Fruit fly (Drosophila melanogaster): ENCODE data around the gene Dnaaf4.

Dnaaf4 gene

DNA sequence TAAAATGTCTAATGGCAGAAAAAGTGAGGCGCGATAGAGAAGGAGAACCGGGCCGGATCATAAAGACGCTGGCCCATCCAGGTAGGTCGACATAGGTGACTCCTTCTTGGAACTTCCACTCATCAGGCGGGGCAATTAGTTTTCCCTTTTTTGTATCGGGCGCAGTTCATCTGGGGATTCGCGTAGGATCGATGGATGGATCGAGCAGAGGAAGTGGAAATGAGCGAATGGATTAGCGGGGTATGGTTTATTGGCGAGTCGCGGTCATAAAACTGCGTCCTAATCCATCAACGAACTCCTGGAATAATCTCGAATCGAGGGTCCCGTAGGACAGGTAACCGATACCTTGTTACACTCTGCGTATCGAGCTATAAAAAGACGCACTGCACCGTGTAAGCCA is 46.4 kb downstream of the Dnaaf4 start, which contains the start of gene CG43725:
TSS of gene CG43725 (plus strand) at position 400 of the 400 bp plus-strand sequence.
- no peak for TF ChIP-seq Ets96B (tag; optimal IDR thresholded peaks at IDR 0.05)
- no peak for TF ChIP-seq net (GFP tag; optimal IDR thresholded peaks at IDR 0.05)
- no peak for TF ChIP-seq CG8319 (GFP tag; optimal IDR thresholded peaks at IDR 0.05)
- no peak for TF ChIP-seq Blimp-1 (GFP tag; optimal IDR thresholded peaks at IDR 0.05)
- TF ChIP-seq Smox (GFP tag; optimal IDR thresholded peaks at IDR 0.05) = no peak
- no peak for TF ChIP-seq CG8119 (GFP tag; IDR thresholded peaks at IDR 0.05)
- no peak for TF ChIP-seq CG6854 (GFP tag; optimal IDR thresholded peaks at IDR 0.05)
- TF ChIP-seq CG6276 (GFP tag; optimal IDR thresholded peaks at IDR 0.05) = no peak
- no peak for TF ChIP-seq CG3032 (tag; optimal IDR thresholded peaks at IDR 0.05)
- TF ChIP-seq Lpt (GFP tag; optimal IDR thresholded peaks at IDR 0.05) = no peak
- no peak for TF ChIP-seq CG34406 (GFP tag; optimal IDR thresholded peaks at IDR 0.05)
- TF ChIP-seq fd85E (GFP tag; optimal IDR thresholded peaks at IDR 0.05) = no peak
- TF ChIP-seq CG8632 (GFP tag; optimal IDR thresholded peaks at IDR 0.05) = no peak
- no peak for TF ChIP-seq fd59A (GFP tag; optimal IDR thresholded peaks at IDR 0.05)

DNA sequence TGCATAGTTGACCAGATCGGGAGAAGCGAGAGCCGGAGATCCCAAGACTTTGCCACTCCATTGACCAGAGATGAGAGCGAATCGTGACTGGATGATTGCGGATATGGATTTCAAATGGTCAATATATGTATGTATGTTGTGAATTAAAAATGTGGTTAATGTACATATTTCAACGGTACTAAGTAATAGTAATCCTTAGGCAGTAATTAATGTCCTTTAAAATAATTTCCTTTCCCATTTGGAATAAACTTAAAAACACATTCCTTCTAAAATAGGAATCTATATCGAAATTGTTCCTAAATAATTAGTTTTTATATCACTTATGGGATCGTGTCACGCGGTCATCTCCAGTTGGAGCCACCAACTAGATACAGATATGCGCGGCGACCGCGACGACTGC is 47.6 kb downstream of the Dnaaf4 start:
- TF ChIP-seq Eip93F (GFP tag; optimal IDR thresholded peaks at IDR 0.05) = no peak
- TF ChIP-seq CG32006 (GFP tag; optimal IDR thresholded peaks at IDR 0.05) = peak; percentile 82
- peak; percentile 16 for TF ChIP-seq CG31627 (GFP tag; optimal IDR thresholded peaks at IDR 0.05)
- TF ChIP-seq svp (GFP tag) = peak; percentile 36
- no peak for TF ChIP-seq Sox15 (GFP tag; optimal IDR thresholded peaks at IDR 0.05)
- TF ChIP-seq Sox14 (GFP tag; optimal IDR thresholded peaks at IDR 0.05) = peak; percentile 43
- TF ChIP-seq CG6276 (GFP tag; optimal IDR thresholded peaks at IDR 0.05) = peak; percentile 29
- TF ChIP-seq CG6792 (GFP tag; optimal IDR thresholded peaks at IDR 0.05) = peak; percentile 27
- no peak for TF ChIP-seq CG6163 (GFP tag; IDR thresholded peaks at IDR 0.05)
- TF ChIP-seq ss (GFP tag; optimal IDR thresholded peaks at IDR 0.05) = no peak
- peak; percentile 10 for TF ChIP-seq CG8632 (GFP tag; optimal IDR thresholded peaks at IDR 0.05)
- TF ChIP-seq lz (GFP tag; optimal IDR thresholded peaks at IDR 0.05) = no peak
- peak; percentile 65 for TF ChIP-seq CG10631 (GFP tag; optimal IDR thresholded peaks at IDR 0.05)
- peak; percentile 2 for TF ChIP-seq Sox102F (GFP tag; optimal IDR thresholded peaks at IDR 0.05)
- no peak for TF ChIP-seq fd85E (GFP tag; optimal IDR thresholded peaks at IDR 0.05)
- no peak for TF ChIP-seq Hr38 (GFP tag; optimal IDR thresholded peaks at IDR 0.05)
- TF ChIP-seq CG11762 (GFP tag; optimal IDR thresholded peaks at IDR 0.05; ENCODE audit: insufficient read depth) = no peak
- no peak for TF ChIP-seq Gug (GFP tag; IDR thresholded peaks at IDR 0.05)
- peak; percentile 61 for TF ChIP-seq CG4318 (GFP tag; optimal IDR thresholded peaks at IDR 0.05)
- no peak for TF ChIP-seq topi (GFP tag; optimal IDR thresholded peaks at IDR 0.05)
- TF ChIP-seq CG6854 (GFP tag; optimal IDR thresholded peaks at IDR 0.05) = no peak
- TF ChIP-seq Met (GFP tag; optimal IDR thresholded peaks at IDR 0.05) = no peak
- no peak for TF ChIP-seq Ets21C (GFP tag; optimal IDR thresholded peaks at IDR 0.05)
- peak; percentile 23 for TF ChIP-seq esn (GFP tag; optimal IDR thresholded peaks at IDR 0.05)
- no peak for TF ChIP-seq CG7368 (GFP tag; optimal IDR thresholded peaks at IDR 0.05)
- TF ChIP-seq CG8319 (GFP tag; optimal IDR thresholded peaks at IDR 0.05) = no peak
- peak; percentile 22 for TF ChIP-seq CG3032 (tag; optimal IDR thresholded peaks at IDR 0.05)
- TF ChIP-seq CG11294 (GFP tag; IDR thresholded peaks at IDR 0.05) = no peak
- no peak for TF ChIP-seq CG9139 (GFP tag; optimal IDR thresholded peaks at IDR 0.05)
- TF ChIP-seq CG34406 (GFP tag; optimal IDR thresholded peaks at IDR 0.05) = peak; percentile 14
- TF ChIP-seq Hr39 (GFP tag; optimal IDR thresholded peaks at IDR 0.05) = peak; percentile 2
- TF ChIP-seq Hr4 (GFP tag; optimal IDR thresholded peaks at IDR 0.05) = peak; percentile 49
- no peak for TF ChIP-seq Blimp-1 (GFP tag; optimal IDR thresholded peaks at IDR 0.05)
- TF ChIP-seq Eip75B (GFP tag; optimal IDR thresholded peaks at IDR 0.05) = peak; percentile 34
- peak; percentile 5 for TF ChIP-seq CG3919 (GFP tag; optimal IDR thresholded peaks at IDR 0.05)
- TF ChIP-seq CG8119 (GFP tag; IDR thresholded peaks at IDR 0.05) = peak; percentile 73
- TF ChIP-seq fkh (GFP tag; optimal IDR thresholded peaks at IDR 0.05) = no peak
- TF ChIP-seq CG1621 (tag; optimal IDR thresholded peaks at IDR 0.05) = peak; percentile 2
- TF ChIP-seq acj6 (GFP tag; optimal IDR thresholded peaks at IDR 0.05) = peak; percentile 34
- TF ChIP-seq CG11902 (GFP tag; optimal IDR thresholded peaks at IDR 0.05) = no peak
- peak; percentile 46 for TF ChIP-seq fd59A (GFP tag; optimal IDR thresholded peaks at IDR 0.05)
- TF ChIP-seq Smox (GFP tag; optimal IDR thresholded peaks at IDR 0.05) = peak; percentile 20
- peak; percentile 73 for TF ChIP-seq CG15336 (GFP tag; IDR thresholded peaks at IDR 0.05)
- peak; percentile 30 for TF ChIP-seq spab (GFP tag; optimal IDR thresholded peaks at IDR 0.05)
- TF ChIP-seq achi (GFP tag; optimal IDR thresholded peaks at IDR 0.05) = peak; percentile 45
- TF ChIP-seq cyc (GFP tag; optimal IDR thresholded peaks at IDR 0.05) = no peak

All from whole organism, prepupa.